Fruit fly (Drosophila melanogaster) Kc167 (cell line): Measurements from ENCODE around the gene Acbp1.

Source experiments
- Myc ChIP-seq: fragments of >200 bp; optimal IDR thresholded peaks from 2 replicates; lab custom pipeline; 2017; ENCODE audit warnings: missing external identifiers
- psq ChIP-seq: fragments of >200 bp; optimal IDR thresholded peaks from 2 replicates; lab custom pipeline; 2017; ENCODE audit warnings: missing external identifiers
- ttk ChIP-seq: sonication (Bioruptor generic); optimal IDR thresholded peaks from 2 replicates; lab custom pipeline; 2017; ENCODE audit warnings: missing external identifiers

DNA sequence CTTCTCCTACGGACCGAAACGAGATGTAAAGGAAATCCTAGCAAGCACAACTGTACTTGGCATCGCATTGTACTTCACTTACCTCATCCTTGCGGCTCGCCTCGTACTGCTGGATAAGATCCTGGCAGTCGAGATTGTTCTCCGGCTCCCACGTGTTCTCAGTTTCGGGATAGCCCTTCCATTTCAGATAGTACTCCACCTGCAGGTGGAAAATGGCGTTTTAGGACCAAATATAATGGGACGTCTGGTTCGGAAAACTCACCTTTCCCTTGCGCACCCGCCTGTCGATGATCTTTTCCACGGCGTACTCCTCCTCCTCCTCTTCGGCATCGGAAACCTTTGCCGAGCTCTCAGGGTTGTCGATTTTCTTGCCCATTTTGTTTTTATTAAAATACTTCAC is 48.2 kb upstream of the Acbp1 start:
- TF ChIP-seq psq (lab: Kevin White, UChicago): no peak
- no peak for TF ChIP-seq ttk (lab: Kevin White, UChicago)
- no peak for TF ChIP-seq Myc (lab: Kevin White, UChicago)
